Worm (Caenorhabditis elegans): ENCODE data around the gene W02G9.4.

DNA sequence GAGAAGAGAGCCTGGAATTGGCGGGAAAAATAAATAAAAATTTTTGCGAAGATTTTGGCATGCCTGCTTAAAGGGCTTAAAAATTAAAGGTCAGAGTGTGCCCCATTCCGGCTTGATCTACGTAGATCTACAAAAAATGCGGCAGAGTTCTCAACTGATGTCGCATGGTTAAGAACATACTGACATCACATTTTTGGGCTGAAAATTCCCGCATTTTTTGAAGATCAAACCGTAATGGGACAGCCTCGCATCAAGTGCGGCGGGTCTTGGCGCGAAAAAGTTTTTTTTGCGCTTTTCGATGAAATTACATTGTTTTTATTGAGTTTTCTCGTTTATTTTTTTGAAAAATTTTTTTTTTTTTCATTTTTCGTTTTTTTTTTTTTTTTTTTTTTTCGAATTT is 24.2 kb downstream of the W02G9.4 start:
- TF ChIP-seq tab-1 (GFP tag; IDR thresholded peaks at IDR 0.05) (no peak), flt-1 (GFP tag; IDR thresholded peaks at IDR 0.05) (no peak), ztf-29 (GFP tag; IDR thresholded peaks at IDR 0.05) (no peak), cog-1 (tag; optimal IDR thresholded peaks at IDR 0.05) (no peak), ztf-23 (GFP tag; IDR thresholded peaks at IDR 0.05) (no peak), ref-1 (GFP tag; conservative IDR thresholded peaks at IDR 0.05) (no peak), klf-2 (GFP tag; conservative IDR thresholded peaks at IDR 0.05) (no peak)

Measured in whole organism, midembryonic.